Worm (Caenorhabditis elegans) whole organism, L4 larva: ENCODE data around the gene T02C1.2.
A peak's percentile ranks its signal among the peaks of the same experiment; 100 is the strongest.

Experiments
- D1046.2 ChIP-seq: fragments of 200-800 bp; sonication (Bioruptor generic); IDR thresholded peaks from 2 replicates; pipeline ENCODE4 v1.3.6; 2022; ENCODE audit warnings: missing genetic modification characterization, missing compliant biosample characterization
- F10B5.3 ChIP-seq: sonication (generic microtip); optimal IDR thresholded peaks from 2 replicates; lab custom pipeline; 2016; ENCODE audit warnings: mild to moderate bottlenecking, missing genetic modification characterization, missing compliant biosample characterization
- R02D3.7 ChIP-seq: fragments of 150-350 bp; sonication (generic microtip); optimal IDR thresholded peaks from 3 replicates; lab custom pipeline; 2014; ENCODE audit warnings: missing biosample characterization, missing genetic modification characterization
- T20F7.1 ChIP-seq: fragments of 200-800 bp; sonication (Bioruptor generic); optimal IDR thresholded peaks from 2 replicates; lab custom pipeline; 2018; ENCODE audit warnings: mild to moderate bottlenecking, missing genetic modification characterization, missing compliant biosample characterization
- T26A8.4 ChIP-seq: fragments of 200-800 bp; sonication (Bioruptor generic); IDR thresholded peaks from 2 replicates; pipeline ENCODE4 v1.3.6; 2022; ENCODE audit warnings: missing genetic modification characterization, missing compliant biosample characterization
- Y75B8A.6 ChIP-seq: fragments of 200-800 bp; sonication (Bioruptor generic); IDR thresholded peaks from 2 replicates; pipeline ENCODE4 v1.3.6; 2022; ENCODE audit warnings: missing genetic modification reagents, missing genetic modification characterization, missing compliant biosample characterization
- ceh-20 ChIP-seq: fragments of 200-800 bp; sonication (Bioruptor generic); IDR thresholded peaks from 2 replicates; pipeline ENCODE4 v1.3.6; 2022; ENCODE audit warnings: missing genetic modification reagents, missing genetic modification characterization, missing compliant biosample characterization
- ceh-28 ChIP-seq: fragments of 150-350 bp; optimal IDR thresholded peaks from 2 replicates; lab custom pipeline; 2014; ENCODE audit warnings: missing biosample characterization, missing genetic modification reagents, missing genetic modification characterization
- ceh-44 ChIP-seq: fragments of 200-800 bp; sonication (Bioruptor generic); IDR thresholded peaks from 2 replicates; pipeline ENCODE4 v1.3.6; 2022; ENCODE audit warnings: missing genetic modification reagents, missing genetic modification characterization, missing compliant biosample characterization
- ces-1 ChIP-seq: fragments of 150-350 bp; sonication (generic microtip); optimal IDR thresholded peaks from 4 replicates; lab custom pipeline; 2014; ENCODE audit warnings: missing biosample characterization, missing genetic modification reagents, missing genetic modification characterization
- cey-2 ChIP-seq: sonication (generic microtip); optimal IDR thresholded peaks from 3 replicates; lab custom pipeline; 2017; ENCODE audit warnings: missing genetic modification characterization, mild to moderate bottlenecking, missing compliant biosample characterization, antibody characterized with exemption, borderline replicate concordance; ENCODE audit not compliant: insufficient read depth
- ctbp-1 ChIP-seq: fragments of 200-800 bp; sonication (Bioruptor generic); IDR thresholded peaks from 2 replicates; pipeline ENCODE4 v1.3.6; 2022; ENCODE audit warnings: missing genetic modification reagents, missing genetic modification characterization, missing compliant biosample characterization
- daf-12 ChIP-seq: fragments of 150-350 bp; optimal IDR thresholded peaks from 2 replicates; lab custom pipeline; 2014; ENCODE audit warnings: missing biosample characterization, missing genetic modification reagents, missing genetic modification characterization
- daf-16 ChIP-seq, 3 experiments: sonication (generic microtip); optimal IDR thresholded peaks; 2 replicates each; lab custom pipeline; 2016 to 2017; ENCODE audit warnings: missing genetic modification characterization in 3 of 3, missing genetic modification reagents in 3 of 3, mild to moderate bottlenecking in 2 of 3, missing compliant biosample characterization in 2 of 3, missing biosample characterization in 1 of 3, moderate library complexity in 1 of 3
- daf-19 ChIP-seq: fragments of 200-800 bp; sonication (Bioruptor generic); conservative IDR thresholded peaks from 2 replicates; pipeline ENCODE4 v1.3.6; 2022; ENCODE audit warnings: missing genetic modification characterization, missing compliant biosample characterization
- dmd-6 ChIP-seq: fragments of 200-800 bp; sonication (Bioruptor generic); IDR thresholded peaks from 2 replicates; pipeline ENCODE4 v1.3.6; 2022; ENCODE audit warnings: missing genetic modification reagents, missing genetic modification characterization, missing compliant biosample characterization
- dmd-9 ChIP-seq: fragments of 200-800 bp; sonication (Bioruptor generic); IDR thresholded peaks from 2 replicates; pipeline ENCODE4 v1.3.6; 2022; ENCODE audit warnings: missing genetic modification reagents, missing genetic modification characterization, missing compliant biosample characterization
- dve-1 ChIP-seq: sonication (generic microtip); optimal IDR thresholded peaks from 2 replicates; lab custom pipeline; 2017; ENCODE audit warnings: antibody characterized with exemption, mild to moderate bottlenecking, missing genetic modification characterization, missing compliant biosample characterization; ENCODE audit not compliant: insufficient read depth
- fkh-10 ChIP-seq: fragments of 150-350 bp; optimal IDR thresholded peaks from 2 replicates; lab custom pipeline; 2014; ENCODE audit warnings: missing biosample characterization, missing genetic modification reagents, missing genetic modification characterization
- hlh-11 ChIP-seq: fragments of 200-800 bp; sonication (Bioruptor generic); optimal IDR thresholded peaks from 2 replicates; lab custom pipeline; 2018; ENCODE audit warnings: mild to moderate bottlenecking, missing genetic modification characterization, missing compliant biosample characterization
- hlh-30 ChIP-seq: sonication (generic microtip); optimal IDR thresholded peaks from 2 replicates; lab custom pipeline; 2017; ENCODE audit warnings: antibody characterized with exemption, mild to moderate bottlenecking, missing genetic modification characterization, missing compliant biosample characterization; ENCODE audit not compliant: insufficient read depth
- hmg-1.1 ChIP-seq: fragments of 200-800 bp; sonication (Bioruptor generic); IDR thresholded peaks from 2 replicates; pipeline ENCODE4 v1.3.6; 2022; ENCODE audit warnings: missing genetic modification reagents, missing genetic modification characterization, missing compliant biosample characterization
- jun-1 ChIP-seq: fragments of 150-350 bp; optimal IDR thresholded peaks from 2 replicates; lab custom pipeline; 2014; ENCODE audit warnings: missing biosample characterization, missing genetic modification reagents, missing genetic modification characterization
- lin-1 ChIP-seq: fragments of 200-800 bp; sonication (Bioruptor generic); IDR thresholded peaks from 2 replicates; pipeline ENCODE4 v1.3.6; 2022; ENCODE audit warnings: missing genetic modification reagents, missing genetic modification characterization, missing compliant biosample characterization
- lir-3 ChIP-seq: sonication (generic microtip); optimal IDR thresholded peaks from 2 replicates; lab custom pipeline; 2016; ENCODE audit warnings: mild to moderate bottlenecking, missing genetic modification characterization, missing compliant biosample characterization
- mdl-1 ChIP-seq, 2 experiments: fragments of 150-350 bp in 1 of 2; sonication (generic microtip) in 1 of 2; optimal IDR thresholded peaks; 2 replicates each; lab custom pipeline; 2014 to 2017; ENCODE audit warnings: missing biosample characterization in 2 of 2, missing genetic modification characterization in 2 of 2
- mdt-29 ChIP-seq: fragments of 200-800 bp; sonication (Bioruptor generic); IDR thresholded peaks from 2 replicates; pipeline ENCODE4 v1.3.6; 2022; ENCODE audit warnings: missing genetic modification reagents, missing genetic modification characterization, missing compliant biosample characterization
- mxl-2 ChIP-seq: fragments of 200-800 bp; sonication (Bioruptor generic); conservative IDR thresholded peaks from 2 replicates; pipeline ENCODE4 v1.3.6; 2022; ENCODE audit warnings: missing genetic modification reagents, missing genetic modification characterization, missing compliant biosample characterization
- nhr-102 ChIP-seq: sonication (generic microtip); optimal IDR thresholded peaks from 2 replicates; lab custom pipeline; 2016; ENCODE audit warnings: mild to moderate bottlenecking, missing genetic modification characterization, moderate library complexity, missing compliant biosample characterization
- nhr-111 ChIP-seq: fragments of 200-800 bp; sonication (Bioruptor generic); optimal IDR thresholded peaks from 2 replicates; lab custom pipeline; 2018; ENCODE audit warnings: mild to moderate bottlenecking, missing genetic modification characterization, missing compliant biosample characterization
- nhr-237 ChIP-seq: sonication (generic microtip); optimal IDR thresholded peaks from 2 replicates; lab custom pipeline; 2017; ENCODE audit warnings: missing biosample characterization, missing genetic modification characterization
- nhr-25 ChIP-seq: sonication (generic microtip); optimal IDR thresholded peaks from 2 replicates; lab custom pipeline; 2017; ENCODE audit warnings: missing genetic modification characterization, mild to moderate bottlenecking, missing compliant biosample characterization, antibody characterized with exemption, moderate library complexity, borderline replicate concordance; ENCODE audit not compliant: insufficient read depth
- nhr-28 ChIP-seq: fragments of 150-350 bp; optimal IDR thresholded peaks from 2 replicates; lab custom pipeline; 2014; ENCODE audit warnings: missing biosample characterization, missing genetic modification characterization
- nhr-41 ChIP-seq: fragments of 200-800 bp; sonication (Bioruptor generic); IDR thresholded peaks from 2 replicates; pipeline ENCODE4 v1.3.6; 2022; ENCODE audit warnings: missing genetic modification reagents, missing genetic modification characterization, missing compliant biosample characterization
- nhr-48 ChIP-seq: sonication (generic microtip); optimal IDR thresholded peaks from 2 replicates; lab custom pipeline; 2016; ENCODE audit warnings: mild to moderate bottlenecking, missing genetic modification characterization, missing compliant biosample characterization
- nhr-6 ChIP-seq: fragments of 150-350 bp; optimal IDR thresholded peaks from 2 replicates; lab custom pipeline; 2014; ENCODE audit warnings: missing biosample characterization, missing genetic modification characterization
- nhr-77 ChIP-seq: fragments of 150-350 bp; optimal IDR thresholded peaks from 2 replicates; lab custom pipeline; 2014; ENCODE audit warnings: missing biosample characterization, missing genetic modification characterization
- pha-4 ChIP-seq, 2 experiments: fragments of 150-350 bp in 1 of 2; fragments of 200-800 bp in 1 of 2; sonication (Bioruptor generic) in 1 of 2; IDR thresholded peaks in 1 of 2; optimal IDR thresholded peaks in 1 of 2; 2 replicates each; pipeline versions ENCODE4 v1.3.6 to Lab custom; 2014 to 2022; ENCODE audit warnings: missing genetic modification characterization in 2 of 2, missing genetic modification reagents in 2 of 2, missing biosample characterization in 1 of 2, missing compliant biosample characterization in 1 of 2
- php-3 ChIP-seq: fragments of 200-800 bp; sonication (Bioruptor generic); IDR thresholded peaks from 2 replicates; pipeline ENCODE4 v1.3.6; 2022; ENCODE audit warnings: missing genetic modification reagents, missing genetic modification characterization, missing compliant biosample characterization
- pqm-1 ChIP-seq: sonication (generic microtip); optimal IDR thresholded peaks from 2 replicates; lab custom pipeline; 2017; ENCODE audit warnings: missing biosample characterization, missing genetic modification characterization
- saeg-2 ChIP-seq: fragments of 200-800 bp; sonication (Bioruptor generic); IDR thresholded peaks from 2 replicates; pipeline ENCODE4 v1.3.6; 2022; ENCODE audit warnings: missing genetic modification reagents, missing genetic modification characterization, missing compliant biosample characterization
- tag-97 ChIP-seq: fragments of 200-800 bp; sonication (Bioruptor generic); IDR thresholded peaks from 2 replicates; pipeline ENCODE4 v1.3.6; 2022; ENCODE audit warnings: missing genetic modification characterization, missing compliant biosample characterization
- unc-39 ChIP-seq: sonication (generic microtip); optimal IDR thresholded peaks from 2 replicates; lab custom pipeline; 2017; ENCODE audit warnings: missing biosample characterization, missing genetic modification characterization
- unc-62 ChIP-seq, 3 experiments: fragments of 150-350 bp in 1 of 3; sonication (generic microtip); optimal IDR thresholded peaks in 2 of 3; peaks in 1 of 3; 1 replicate in 1 of 3; 2 replicates in 2 of 3; lab custom pipeline; 2014 to 2017; ENCODE audit warnings: missing biosample characterization in 3 of 3, missing genetic modification characterization in 3 of 3, missing genetic modification reagents in 3 of 3, missing genotype in 1 of 3
- zfp-2 ChIP-seq: sonication (generic microtip); optimal IDR thresholded peaks from 2 replicates; lab custom pipeline; 2016; ENCODE audit warnings: mild to moderate bottlenecking, missing genetic modification characterization, missing compliant biosample characterization
- zfp-3 ChIP-seq: fragments of 200-800 bp; sonication (Bioruptor generic); conservative IDR thresholded peaks from 2 replicates; pipeline ENCODE4 v1.3.6; 2022; ENCODE audit warnings: missing genetic modification reagents, missing genetic modification characterization, missing compliant biosample characterization

T02C1.2 gene

DNA sequence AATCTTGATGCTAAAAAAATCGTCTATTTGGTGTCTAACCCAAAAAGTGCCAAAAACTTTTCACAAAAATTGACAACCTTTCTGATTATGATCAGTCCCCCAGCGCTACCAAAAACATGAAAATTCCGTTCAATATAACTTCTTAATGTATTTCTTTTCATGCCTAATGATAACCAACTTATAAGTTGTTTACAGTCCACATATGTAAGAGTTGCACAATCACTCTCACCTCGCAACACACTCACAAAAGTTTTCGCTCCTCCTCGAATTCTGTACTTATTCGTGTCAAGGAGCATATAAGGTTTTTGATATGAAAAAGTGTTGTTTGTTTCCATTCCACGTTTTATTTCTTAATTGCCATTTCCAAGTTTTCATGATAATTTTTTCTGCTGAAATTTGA, 37.7 kb downstream of the T02C1.2 start:
- TF ChIP-seq tag-97 (GFP tag; lab: Robert Waterston, UW): no peak
- no peak for TF ChIP-seq Y75B8A.6 (GFP tag; lab: Robert Waterston, UW)
- no peak for TF ChIP-seq nhr-237
- no peak for TF ChIP-seq zfp-2 (tag; lab: Kevin White, UChicago)
- no peak for TF ChIP-seq T26A8.4
- no peak for TF ChIP-seq R02D3.7 (tag; lab: Kevin White, UChicago)
- TF ChIP-seq nhr-6 (tag; lab: Kevin White, UChicago): no peak
- TF ChIP-seq dmd-9 (GFP tag; lab: Robert Waterston, UW): no peak
- no peak for TF ChIP-seq nhr-41 (GFP tag; lab: Robert Waterston, UW)
- 0 out of 2 replicates have a peak, but pooled peaks have one; percentile 9 for TF ChIP-seq dmd-6 (GFP tag; lab: Robert Waterston, UW)
- no peak for TF ChIP-seq daf-16 (GFP tag; optimal IDR thresholded peaks at IDR 0.05; lab: Kevin White, UChicago)
- TF ChIP-seq daf-16 (tag; optimal IDR thresholded peaks at IDR 0.05; lab: Kevin White, UChicago): peak; percentile 92
- no peak for TF ChIP-seq nhr-25 (tag; lab: Kevin White, UChicago)
- TF ChIP-seq mdt-29: no peak
- no peak for TF ChIP-seq ceh-20 (GFP tag; lab: Robert Waterston, UW)
- TF ChIP-seq D1046.2 (GFP tag; lab: Robert Waterston, UW): no peak
- TF ChIP-seq pqm-1 (tag; lab: Kevin White, UChicago): peak; percentile 53
- no peak for TF ChIP-seq ces-1 (GFP tag; lab: Kevin White, UChicago)
- no peak for TF ChIP-seq ceh-44
- TF ChIP-seq, all 104 proteins: peak for 3

DNA sequence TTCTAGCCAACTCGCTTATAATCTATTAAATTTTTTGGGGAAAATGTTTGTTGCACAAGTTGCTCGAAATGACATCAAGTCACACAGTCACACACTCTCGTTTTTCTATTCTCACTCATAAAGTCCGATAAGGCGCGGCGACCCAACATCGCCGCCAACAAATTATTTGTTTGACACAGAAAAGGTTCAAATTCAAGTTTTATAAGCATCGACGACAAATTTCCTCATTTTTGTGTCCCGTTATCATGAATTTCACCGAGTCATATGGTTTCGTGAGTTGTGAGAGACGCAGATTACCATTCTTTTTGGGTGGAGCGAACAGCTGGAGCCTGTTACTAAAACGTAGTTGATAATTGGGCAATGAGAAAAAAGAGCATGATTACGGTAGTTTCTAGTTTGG, 39.0 kb downstream of the T02C1.2 start:
- TF ChIP-seq nhr-48 (tag; lab: Kevin White, UChicago): peak; percentile 32
- TF ChIP-seq nhr-102 (tag; lab: Kevin White, UChicago): peak; percentile 47
- no peak for TF ChIP-seq fkh-10 (GFP tag; lab: Kevin White, UChicago)
- TF ChIP-seq php-3 (GFP tag; lab: Robert Waterston, UW): peak; percentile 59; the same call in 1 of the 2 replicates
- no peak for TF ChIP-seq daf-16 (GFP tag; optimal IDR thresholded peaks at IDR 0.05; lab: Kevin White, UChicago)
- TF ChIP-seq daf-16 (tag; optimal IDR thresholded peaks at IDR 0.05; lab: Kevin White, UChicago): peak; percentile 76
- TF ChIP-seq mdl-1 (tag; optimal IDR thresholded peaks at IDR 0.05; lab: Kevin White, UChicago): peak in 1 of 2 experiments; percentile 7
- peak in 1 of 2 experiments; percentile 94 for TF ChIP-seq unc-62 (GFP tag; optimal IDR thresholded peaks at IDR 0.05 in 1 of 2; lab: Kevin White, UChicago)
- TF ChIP-seq unc-62 (tag; optimal IDR thresholded peaks at IDR 0.05; lab: Kevin White, UChicago): no peak
- TF ChIP-seq daf-12 (tag; lab: Kevin White, UChicago): no peak
- no peak for TF ChIP-seq jun-1 (tag; lab: Kevin White, UChicago)
- no peak for TF ChIP-seq mxl-2 (GFP tag; lab: Robert Waterston, UW)
- TF ChIP-seq R02D3.7 (tag; lab: Kevin White, UChicago): no peak
- TF ChIP-seq D1046.2 (GFP tag; lab: Robert Waterston, UW): no peak
- no peak for TF ChIP-seq zfp-3
- peak; percentile 95 for TF ChIP-seq dmd-6 (GFP tag; lab: Robert Waterston, UW)
- TF ChIP-seq pha-4 (GFP tag; IDR thresholded peaks at IDR 0.05; lab: Robert Waterston, UW): no peak
- no peak for TF ChIP-seq pha-4 (tag; optimal IDR thresholded peaks at IDR 0.05; lab: Kevin White, UChicago)
- TF ChIP-seq pqm-1 (tag; lab: Kevin White, UChicago): peak; percentile 94
- TF ChIP-seq dve-1 (tag; lab: Kevin White, UChicago): peak; percentile 76
- TF ChIP-seq unc-39 (tag; lab: Kevin White, UChicago): no peak
- TF ChIP-seq Y75B8A.6 (GFP tag; lab: Robert Waterston, UW): no peak
- TF ChIP-seq saeg-2 (GFP tag; lab: Robert Waterston, UW): no peak
- no peak for TF ChIP-seq cey-2 (tag; lab: Kevin White, UChicago)
- TF ChIP-seq nhr-6 (tag; lab: Kevin White, UChicago): no peak
- peak; percentile 37; the same call in 1 of the 2 replicates for TF ChIP-seq lin-1 (GFP tag; lab: Robert Waterston, UW)
- TF ChIP-seq nhr-77 (tag; lab: Kevin White, UChicago): peak; percentile 63
- peak; percentile 88 for TF ChIP-seq nhr-28
- TF ChIP-seq T20F7.1: peak; percentile 10
- TF ChIP-seq hlh-30 (tag; lab: Kevin White, UChicago): peak; percentile 46
- TF ChIP-seq hlh-11 (tag; lab: Kevin White, UChicago): peak; percentile 94
- no peak for TF ChIP-seq ceh-28
- TF ChIP-seq nhr-111 (GFP tag; lab: Kevin White, UChicago): no peak
- no peak for TF ChIP-seq hmg-1.1 (GFP tag; lab: Robert Waterston, UW)
- TF ChIP-seq daf-19 (GFP tag; lab: Robert Waterston, UW): no peak
- no peak for TF ChIP-seq ctbp-1 (GFP tag; lab: Robert Waterston, UW)
- no peak for TF ChIP-seq lir-3 (tag; lab: Kevin White, UChicago)
- no peak for TF ChIP-seq F10B5.3 (tag; lab: Kevin White, UChicago)
